Fruit fly (Drosophila melanogaster) whole organism, wandering third instar larva: ENCODE data around the gene pyd.

Experiments used
- Dfd ChIP-seq: fragments of >200 bp; optimal IDR thresholded peaks from 2 replicates; lab custom pipeline; 2017; ENCODE audit warnings: missing biosample characterization, missing genetic modification characterization
- Hnf4 ChIP-seq: fragments of 200-800 bp; sonication (Bioruptor generic); optimal IDR thresholded peaks from 2 replicates; lab custom pipeline; 2016; ENCODE audit warnings: missing biosample characterization, mild to moderate bottlenecking, missing genetic modification characterization
- OdsH ChIP-seq: fragments of 200-800 bp; sonication (Bioruptor generic); optimal IDR thresholded peaks from 2 replicates; lab custom pipeline; 2016; ENCODE audit warnings: missing biosample characterization, mild to moderate bottlenecking, missing genetic modification characterization
- br ChIP-seq: fragments of 200-800 bp; sonication (Bioruptor generic); optimal IDR thresholded peaks from 2 replicates; lab custom pipeline; 2016; ENCODE audit warnings: missing biosample characterization, missing genetic modification characterization
- fru ChIP-seq: fragments of 200-800 bp; sonication (Bioruptor generic); optimal IDR thresholded peaks from 3 replicates; lab custom pipeline; 2016; ENCODE audit warnings: missing biosample characterization, mild to moderate bottlenecking, missing genetic modification characterization
- h ChIP-seq: fragments of 200-800 bp; sonication (Bioruptor generic); optimal IDR thresholded peaks from 3 replicates; lab custom pipeline; 2016; ENCODE audit warnings: missing biosample characterization, mild to moderate bottlenecking, missing genetic modification characterization
- jim ChIP-seq: fragments of 175-275, 200-325 bp; sonication (Bioruptor generic); optimal IDR thresholded peaks from 2 replicates; lab custom pipeline; 2016; ENCODE audit warnings: missing biosample characterization, mild to moderate bottlenecking, missing genetic modification characterization
- usp ChIP-seq: fragments of >200 bp; optimal IDR thresholded peaks from 2 replicates; lab custom pipeline; 2017; ENCODE audit warnings: missing biosample characterization, missing genetic modification characterization

DNA sequence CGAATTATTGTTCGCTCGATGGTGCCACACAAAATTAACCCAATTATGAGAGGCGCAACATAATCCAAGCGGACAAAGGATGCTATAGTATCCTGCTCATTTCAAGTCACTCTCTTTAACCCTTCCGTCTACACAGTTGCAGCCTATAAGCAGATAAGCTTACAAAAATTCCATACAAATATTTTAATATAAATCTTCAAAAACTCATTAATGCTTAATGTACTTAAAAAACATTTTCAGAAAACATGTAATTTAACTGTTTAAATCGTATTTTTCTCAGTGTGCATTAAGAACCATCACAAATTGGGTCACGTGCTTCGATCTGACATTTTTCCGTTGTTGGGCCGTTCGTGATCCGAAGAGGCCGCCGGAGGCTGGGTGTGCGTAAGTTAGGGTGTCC lies 37.1 kb upstream of the pyd start:
- TF ChIP-seq jim (GFP tag; lab: Kevin White, UChicago) (no peak), fru (GFP tag; lab: Kevin White, UChicago) (peak; percentile 42), OdsH (peak; percentile 66), br (GFP tag; lab: Kevin White, UChicago) (peak; percentile 50), usp (GFP tag; lab: Kevin White, UChicago) (no peak), Dfd (no peak), h (GFP tag; lab: Kevin White, UChicago) (peak; percentile 55), Hnf4 (GFP tag; lab: Kevin White, UChicago) (peak; percentile 10)
